Worm (Caenorhabditis elegans) whole organism, mixed stage, embryonic: Measurements from ENCODE around the gene R02D3.8.

ENCODE experiments used
- M03D4.4 ChIP-seq: sonication (generic microtip); optimal IDR thresholded peaks from 2 replicates; lab custom pipeline; 2017; ENCODE audit warnings: mild to moderate bottlenecking, missing genetic modification characterization, missing compliant biosample characterization
- bed-3 ChIP-seq: fragments of 200-800 bp; sonication (Bioruptor generic); optimal IDR thresholded peaks from 3 replicates; lab custom pipeline; 2018; ENCODE audit warnings: mild to moderate bottlenecking, missing genetic modification characterization, moderate library complexity, missing compliant biosample characterization
- blmp-1 ChIP-seq: fragments of 150-350 bp; optimal IDR thresholded peaks from 2 replicates; lab custom pipeline; 2014; ENCODE audit warnings: missing biosample characterization, missing genetic modification characterization
- ceh-39 ChIP-seq: fragments of 150-350 bp; optimal IDR thresholded peaks from 2 replicates; lab custom pipeline; 2014; ENCODE audit warnings: missing biosample characterization, missing genetic modification characterization
- ceh-43 ChIP-seq: fragments of 200-800 bp; sonication (Bioruptor generic); optimal IDR thresholded peaks from 2 replicates; lab custom pipeline; 2018; ENCODE audit warnings: mild to moderate bottlenecking, missing genetic modification characterization, moderate library complexity, missing compliant biosample characterization
- ceh-83 ChIP-seq: fragments of 200-800 bp; sonication (Bioruptor generic); optimal IDR thresholded peaks from 2 replicates; lab custom pipeline; 2018; ENCODE audit warnings: mild to moderate bottlenecking, missing genetic modification characterization, missing compliant biosample characterization
- ces-1 ChIP-seq: fragments of 150-350 bp; optimal IDR thresholded peaks from 2 replicates; lab custom pipeline; 2014; ENCODE audit warnings: missing biosample characterization, missing genetic modification reagents, missing genetic modification characterization
- cnd-1 ChIP-seq: fragments of 200-800 bp; sonication (Bioruptor generic); optimal IDR thresholded peaks from 2 replicates; lab custom pipeline; 2018; ENCODE audit warnings: mild to moderate bottlenecking, missing genetic modification characterization, missing compliant biosample characterization
- drap-1 ChIP-seq: fragments of 200-800 bp; sonication (Bioruptor generic); optimal IDR thresholded peaks from 3 replicates; lab custom pipeline; 2018; ENCODE audit warnings: mild to moderate bottlenecking, missing genetic modification characterization, missing compliant biosample characterization
- elt-1 ChIP-seq: sonication (generic microtip); optimal IDR thresholded peaks from 2 replicates; lab custom pipeline; 2017; ENCODE audit warnings: missing genetic modification characterization, mild to moderate bottlenecking, missing compliant biosample characterization, antibody characterized with exemption, moderate library complexity, borderline replicate concordance; ENCODE audit not compliant: insufficient read depth
- elt-3 ChIP-seq: fragments of 150-350 bp; optimal IDR thresholded peaks from 2 replicates; lab custom pipeline; 2014; ENCODE audit warnings: missing biosample characterization, missing genetic modification characterization
- flh-1 ChIP-seq: fragments of 200-800 bp; sonication (Bioruptor generic); optimal IDR thresholded peaks from 2 replicates; lab custom pipeline; 2018; ENCODE audit warnings: mild to moderate bottlenecking, missing genetic modification characterization, moderate library complexity, missing compliant biosample characterization
- ham-2 ChIP-seq: fragments of 200-800 bp; sonication (Bioruptor generic); optimal IDR thresholded peaks from 2 replicates; lab custom pipeline; 2018; ENCODE audit warnings: mild to moderate bottlenecking, missing genetic modification characterization, missing compliant biosample characterization
- hlh-1 ChIP-seq: fragments of 150-350 bp; optimal IDR thresholded peaks from 2 replicates; lab custom pipeline; 2014; ENCODE audit warnings: missing biosample characterization, missing genetic modification reagents, missing genetic modification characterization
- lin-13 ChIP-seq: fragments of 150-350 bp; optimal IDR thresholded peaks from 2 replicates; lab custom pipeline; 2014; ENCODE audit warnings: missing biosample characterization, missing genetic modification characterization
- lin-32 ChIP-seq: fragments of 200-800 bp; sonication (Bioruptor generic); optimal IDR thresholded peaks from 2 replicates; lab custom pipeline; 2018; ENCODE audit warnings: mild to moderate bottlenecking, missing genetic modification characterization, missing compliant biosample characterization
- lsy-2 ChIP-seq: fragments of 150-350 bp; optimal IDR thresholded peaks from 2 replicates; lab custom pipeline; 2014; ENCODE audit warnings: missing biosample characterization, missing genetic modification characterization
- mab-5 ChIP-seq: fragments of 150-350 bp; optimal IDR thresholded peaks from 2 replicates; lab custom pipeline; 2014; ENCODE audit warnings: missing biosample characterization, missing genetic modification characterization
- mep-1 ChIP-seq: fragments of 150-350 bp; optimal IDR thresholded peaks from 2 replicates; lab custom pipeline; 2017; ENCODE audit warnings: missing biosample characterization, missing genetic modification reagents, missing genetic modification characterization, inconsistent platforms
- mls-2 ChIP-seq: sonication (generic microtip); optimal IDR thresholded peaks from 2 replicates; lab custom pipeline; 2016; ENCODE audit warnings: mild to moderate bottlenecking, missing genetic modification characterization, moderate library complexity, missing compliant biosample characterization
- nhr-12 ChIP-seq: fragments of 150-350 bp; optimal IDR thresholded peaks from 2 replicates; lab custom pipeline; 2014; ENCODE audit warnings: missing biosample characterization, missing genetic modification characterization
- nhr-2 ChIP-seq: fragments of 150-350 bp; optimal IDR thresholded peaks from 2 replicates; lab custom pipeline; 2014; ENCODE audit warnings: missing biosample characterization, missing genetic modification characterization
- nhr-237 ChIP-seq: fragments of 150-350 bp; optimal IDR thresholded peaks from 2 replicates; lab custom pipeline; 2014; ENCODE audit warnings: missing biosample characterization, missing genetic modification characterization
- nhr-28 ChIP-seq: fragments of 150-350 bp; optimal IDR thresholded peaks from 2 replicates; lab custom pipeline; 2014; ENCODE audit warnings: missing biosample characterization, missing genetic modification characterization
- nhr-76 ChIP-seq: sonication (generic microtip); optimal IDR thresholded peaks from 2 replicates; lab custom pipeline; 2017; ENCODE audit warnings: missing biosample characterization, missing genetic modification characterization
- pha-4 ChIP-seq: fragments of 150-350 bp; optimal IDR thresholded peaks from 2 replicates; lab custom pipeline; 2018; ENCODE audit warnings: missing biosample characterization, missing genetic modification reagents, missing genetic modification characterization
- sem-2 ChIP-seq: fragments of 200-800 bp; sonication (Bioruptor generic); optimal IDR thresholded peaks from 2 replicates; lab custom pipeline; 2018; ENCODE audit warnings: mild to moderate bottlenecking, missing genetic modification characterization, missing compliant biosample characterization
- snpc-4 ChIP-seq: fragments of 150-350 bp; optimal IDR thresholded peaks from 2 replicates; lab custom pipeline; 2014; ENCODE audit warnings: missing biosample characterization, missing genetic modification characterization
- sptf-1 ChIP-seq: sonication (generic microtip); optimal IDR thresholded peaks from 2 replicates; lab custom pipeline; 2017; ENCODE audit warnings: mild to moderate bottlenecking, missing genetic modification characterization, moderate library complexity, missing compliant biosample characterization
- tbx-8 ChIP-seq: fragments of 200-800 bp; sonication (Bioruptor generic); optimal IDR thresholded peaks from 2 replicates; lab custom pipeline; 2018; ENCODE audit warnings: mild to moderate bottlenecking, missing genetic modification characterization, moderate library complexity, missing compliant biosample characterization
- unc-120 ChIP-seq: sonication (generic microtip); optimal IDR thresholded peaks from 2 replicates; lab custom pipeline; 2017; ENCODE audit warnings: missing genetic modification characterization, missing compliant biosample characterization; ENCODE audit not compliant: poor library complexity, severe bottlenecking
- unc-39 ChIP-seq: fragments of 150-350 bp; optimal IDR thresholded peaks from 2 replicates; lab custom pipeline; 2014; ENCODE audit warnings: missing biosample characterization, missing genetic modification characterization
- unc-62 ChIP-seq: fragments of 150-350 bp; optimal IDR thresholded peaks from 2 replicates; lab custom pipeline; 2014; ENCODE audit warnings: missing biosample characterization, missing genetic modification reagents, missing genetic modification characterization
- zip-8 ChIP-seq: fragments of 150-350 bp; optimal IDR thresholded peaks from 2 replicates; lab custom pipeline; 2014; ENCODE audit warnings: missing biosample characterization, missing genetic modification characterization
- ztf-11 ChIP-seq: fragments of 150-350 bp; optimal IDR thresholded peaks from 2 replicates; lab custom pipeline; 2014; ENCODE audit warnings: missing biosample characterization, missing genetic modification characterization

The R02D3.8 gene

ce11 chrIV:237350-237749, 19.7 kb downstream of the R02D3.8 start, which contains the start of gene ints-13:
ints-13 (minus strand) TSS chrIV:237450.
- no peak for TF ChIP-seq unc-39 (tag; lab: Kevin White, UChicago)
- TF ChIP-seq nhr-237 (tag; lab: Kevin White, UChicago) = no peak
- no peak for TF ChIP-seq mls-2 (tag; lab: Kevin White, UChicago)
- no peak for TF ChIP-seq nhr-12 (tag; lab: Kevin White, UChicago)
- no peak for TF ChIP-seq lin-13 (tag; lab: Kevin White, UChicago)
- TF ChIP-seq mep-1 (tag; lab: Kevin White, UChicago) = no peak
- TF ChIP-seq bed-3 = no peak
- no peak for TF ChIP-seq elt-1 (tag; lab: Kevin White, UChicago)
- TF ChIP-seq ham-2 = no peak
- no peak for TF ChIP-seq ceh-43 (GFP tag; lab: Kevin White, UChicago)
- TF ChIP-seq ceh-83 (GFP tag; lab: Kevin White, UChicago) = no peak
- TF ChIP-seq ces-1 = no peak
- TF ChIP-seq cnd-1 (tag; lab: Kevin White, UChicago) = no peak
- no peak for TF ChIP-seq ztf-11 (tag; lab: Kevin White, UChicago)
- TF ChIP-seq elt-3 = no peak
- no peak for TF ChIP-seq nhr-76 (tag; lab: Kevin White, UChicago)
- no peak for TF ChIP-seq sem-2 (GFP tag; lab: Kevin White, UChicago)
- no peak for TF ChIP-seq nhr-28 (tag; lab: Kevin White, UChicago)
- no peak for TF ChIP-seq zip-8 (tag; lab: Kevin White, UChicago)
- no peak for TF ChIP-seq nhr-2 (tag; lab: Kevin White, UChicago)

- no peak for TF ChIP-seq pha-4 (tag; lab: Kevin White, UChicago)
- TF ChIP-seq sptf-1 = no peak
- TF ChIP-seq unc-62 (GFP tag; lab: Kevin White, UChicago) = no peak
- no peak for TF ChIP-seq nhr-2 (tag; lab: Kevin White, UChicago)
- TF ChIP-seq snpc-4 (tag; lab: Kevin White, UChicago) = no peak
- no peak for TF ChIP-seq drap-1 (GFP tag; lab: Kevin White, UChicago)
- no peak for TF ChIP-seq mab-5 (tag; lab: Kevin White, UChicago)
- no peak for TF ChIP-seq lsy-2
- TF ChIP-seq elt-3 = no peak
- TF ChIP-seq flh-1 (GFP tag; lab: Kevin White, UChicago) = no peak
- TF ChIP-seq tbx-8 (GFP tag; lab: Kevin White, UChicago) = no peak
- no peak for TF ChIP-seq cnd-1 (tag; lab: Kevin White, UChicago)
- TF ChIP-seq ces-1 = no peak
- no peak for TF ChIP-seq blmp-1
- TF ChIP-seq unc-120 = no peak
- no peak for TF ChIP-seq unc-39 (tag; lab: Kevin White, UChicago)
- TF ChIP-seq M03D4.4 (tag; lab: Kevin White, UChicago) = no peak
- no peak for TF ChIP-seq nhr-237 (tag; lab: Kevin White, UChicago)
Measured at ce11 chrIV:236138-236537, 20.9 kb downstream of the R02D3.8 start.

DNA sequence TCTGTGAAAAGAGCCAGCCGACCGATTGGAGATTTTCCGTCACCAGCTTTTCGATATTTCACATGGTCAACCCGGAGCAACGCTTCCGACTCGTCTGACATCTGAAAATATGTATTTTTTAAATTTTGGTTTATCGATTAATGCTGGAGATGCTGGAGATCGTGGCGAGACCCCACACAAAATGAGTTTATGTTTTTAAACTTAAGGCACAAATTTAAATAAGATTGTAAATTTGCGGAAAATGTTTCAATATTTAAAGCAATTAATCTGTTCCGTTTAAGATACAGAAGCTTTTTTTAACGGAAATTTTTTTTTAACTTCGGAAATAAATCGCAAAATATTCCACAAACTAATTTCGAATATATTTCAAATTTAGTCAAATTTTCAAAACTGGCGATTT, 25.3 kb downstream of the R02D3.8 start, which contains the start of gene gtf-2H1:
Gene gtf-2H1, minus strand, starts transcription at position 101 of the 400 bp plus-strand sequence.
- TF ChIP-seq ceh-39 (tag; lab: Kevin White, UChicago) = no peak
- TF ChIP-seq nhr-237 (tag; lab: Kevin White, UChicago) = no peak
- no peak for TF ChIP-seq hlh-1 (tag; lab: Kevin White, UChicago)
- TF ChIP-seq blmp-1 = no peak
- no peak for TF ChIP-seq flh-1 (GFP tag; lab: Kevin White, UChicago)
- TF ChIP-seq nhr-2 (tag; lab: Kevin White, UChicago) = no peak
- TF ChIP-seq M03D4.4 (tag; lab: Kevin White, UChicago) = no peak
- TF ChIP-seq tbx-8 (GFP tag; lab: Kevin White, UChicago) = no peak
- TF ChIP-seq zip-8 (tag; lab: Kevin White, UChicago) = no peak
- no peak for TF ChIP-seq ceh-43 (GFP tag; lab: Kevin White, UChicago)
- TF ChIP-seq nhr-76 (tag; lab: Kevin White, UChicago) = no peak
- no peak for TF ChIP-seq elt-1 (tag; lab: Kevin White, UChicago)
- no peak for TF ChIP-seq unc-62 (GFP tag; lab: Kevin White, UChicago)
- TF ChIP-seq lsy-2 = no peak
- TF ChIP-seq lin-32 = no peak
- no peak for TF ChIP-seq lin-13 (tag; lab: Kevin White, UChicago)
- TF ChIP-seq nhr-28 (tag; lab: Kevin White, UChicago) = no peak
- TF ChIP-seq nhr-12 (tag; lab: Kevin White, UChicago) = no peak
- TF ChIP-seq mep-1 (tag; lab: Kevin White, UChicago) = no peak
- TF ChIP-seq, all 35 proteins: peak for 0
